Worm (Caenorhabditis elegans): ENCODE measurements around the gene Y51A2B.8.

- no peak for TF ChIP-seq tab-1 (GFP tag; IDR thresholded peaks at IDR 0.05)
- TF ChIP-seq flt-1 (GFP tag; IDR thresholded peaks at IDR 0.05), result no peak
- TF ChIP-seq klf-2 (GFP tag; conservative IDR thresholded peaks at IDR 0.05), result no peak
- no peak for TF ChIP-seq cog-1 (tag; optimal IDR thresholded peaks at IDR 0.05)
- TF ChIP-seq ref-1 (GFP tag; conservative IDR thresholded peaks at IDR 0.05), result no peak
- no peak for TF ChIP-seq med-1 (GFP tag; optimal IDR thresholded peaks at IDR 0.05; ENCODE audit: insufficient read depth)
- no peak for TF ChIP-seq ztf-23 (GFP tag; IDR thresholded peaks at IDR 0.05)
These were observed 34.7 kb upstream of the Y51A2B.8 start for ce11 chrV:18344194-18344593.

All from whole organism, midembryonic.